Fruit fly (Drosophila melanogaster) whole organism: ENCODE data around the gene Gr93d.

Experiments
- Dll ChIP-seq: fragments of >200 bp; optimal IDR thresholded peaks from 2 replicates; lab custom pipeline; 2017
- EcR ChIP-seq, 2 experiments: fragments of >200 bp; optimal IDR thresholded peaks; 2 replicates each; lab custom pipeline; 2017; ENCODE audit warnings: missing biosample characterization in 2 of 2, missing genetic modification characterization in 2 of 2, missing genetic modification reagents in 2 of 2
- pan ChIP-seq: fragments of >200 bp; optimal IDR thresholded peaks from 2 replicates; lab custom pipeline; 2017
- psq ChIP-seq: fragments of >200 bp; optimal IDR thresholded peaks from 2 replicates; lab custom pipeline; 2017

DNA sequence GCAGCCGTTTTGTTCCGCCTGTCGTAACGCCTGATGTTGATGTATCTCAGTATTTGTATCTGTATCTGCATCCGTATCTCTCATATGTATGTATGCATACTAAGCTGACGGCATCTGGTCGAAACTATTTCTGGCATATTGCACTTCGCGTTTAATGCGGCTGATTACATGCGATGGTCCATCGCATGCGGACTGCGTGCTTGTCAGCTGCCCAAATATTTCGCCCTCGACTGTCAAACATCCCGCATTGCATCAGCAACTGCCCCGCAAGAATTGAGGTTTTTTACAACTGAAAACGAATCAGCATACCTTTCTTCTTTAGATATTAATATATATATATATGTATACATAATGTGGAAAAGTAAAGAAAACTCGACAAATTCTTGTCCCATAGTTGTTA lies 16.4 kb upstream of the Gr93d start:
- no peak for TF ChIP-seq psq (lab: Kevin White, UChicago)
- TF ChIP-seq pan (lab: Kevin White, UChicago): no peak
- no peak for TF ChIP-seq EcR (GFP tag; optimal IDR thresholded peaks at IDR 0.05; lab: Kevin White, UChicago)
- no peak for TF ChIP-seq Dll (lab: Kevin White, UChicago)
